Fruit fly (Drosophila melanogaster): ENCODE results near the gene Atg8a.

- TF ChIP-seq acj6 (GFP tag; optimal IDR thresholded peaks at IDR 0.05), result no peak
- TF ChIP-seq Smox (GFP tag; optimal IDR thresholded peaks at IDR 0.05), result no peak
- no peak for TF ChIP-seq CG7368 (GFP tag; optimal IDR thresholded peaks at IDR 0.05)
- no peak for TF ChIP-seq Hr39 (GFP tag; optimal IDR thresholded peaks at IDR 0.05)
- TF ChIP-seq CG10631 (GFP tag; optimal IDR thresholded peaks at IDR 0.05), result no peak
- TF ChIP-seq esn (GFP tag; optimal IDR thresholded peaks at IDR 0.05), result no peak
- no peak for TF ChIP-seq CG8632 (GFP tag; optimal IDR thresholded peaks at IDR 0.05)
- TF ChIP-seq Ets21C (GFP tag; optimal IDR thresholded peaks at IDR 0.05), result no peak
- no peak for TF ChIP-seq Blimp-1 (GFP tag; optimal IDR thresholded peaks at IDR 0.05)
- no peak for TF ChIP-seq net (GFP tag; optimal IDR thresholded peaks at IDR 0.05)
- no peak for TF ChIP-seq CG1621 (tag; optimal IDR thresholded peaks at IDR 0.05)
- TF ChIP-seq ss (GFP tag; optimal IDR thresholded peaks at IDR 0.05), result no peak
- no peak for TF ChIP-seq achi (GFP tag; optimal IDR thresholded peaks at IDR 0.05)
Measured at dm6 chrX:10743825-10744224, 24.3 kb downstream of the Atg8a start.
